Worm (Caenorhabditis elegans) whole organism, L1 larva: ENCODE measurements around the gene msa-1.

Experiments used
- C16A3.4 ChIP-seq: fragments of 150-350 bp; optimal IDR thresholded peaks from 2 replicates; lab custom pipeline; 2014; ENCODE audit warnings: missing biosample characterization, missing genetic modification characterization
- C34B4.2 ChIP-seq: sonication (generic microtip); optimal IDR thresholded peaks from 2 replicates; lab custom pipeline; 2017; ENCODE audit warnings: mild to moderate bottlenecking, missing genetic modification characterization, missing compliant biosample characterization
- F16B12.6 ChIP-seq: fragments of 150-350 bp; optimal IDR thresholded peaks from 2 replicates; lab custom pipeline; 2014; ENCODE audit warnings: missing biosample characterization, missing genetic modification characterization
- blmp-1 ChIP-seq: fragments of 150-350 bp; optimal IDR thresholded peaks from 2 replicates; lab custom pipeline; 2014; ENCODE audit warnings: missing biosample characterization, missing genetic modification characterization
- ceh-88 ChIP-seq: fragments of 200-800 bp; sonication (Bioruptor generic); IDR thresholded peaks from 2 replicates; pipeline ENCODE4 v1.3.6; 2022; ENCODE audit warnings: missing genetic modification characterization, missing compliant biosample characterization
- dpl-1 ChIP-seq, 3 experiments: fragments of 150-350 bp in 2 of 3; sonication (generic microtip) in 1 of 3; optimal IDR thresholded peaks; 2 replicates each; lab custom pipeline; 2014 to 2017; ENCODE audit warnings: missing biosample characterization in 3 of 3, missing genetic modification characterization in 3 of 3, missing genetic modification reagents in 3 of 3
- dsc-1 ChIP-seq: sonication (generic microtip); optimal IDR thresholded peaks from 2 replicates; lab custom pipeline; 2016; ENCODE audit warnings: mild to moderate bottlenecking, missing genetic modification characterization, missing compliant biosample characterization
- efl-1 ChIP-seq, 4 experiments: fragments of 150-350 bp; optimal IDR thresholded peaks in 3 of 4; peaks in 1 of 4; 1 replicate in 1 of 4; 2 replicates in 3 of 4; lab custom pipeline; 2014; ENCODE audit warnings: missing biosample characterization in 2 of 4, missing genetic modification characterization in 2 of 4, missing genetic modification reagents in 2 of 4
- ets-5 ChIP-seq: fragments of 200-800 bp; sonication (Bioruptor generic); IDR thresholded peaks from 2 replicates; pipeline ENCODE4 v1.3.6; 2022; ENCODE audit warnings: missing genetic modification characterization, missing compliant biosample characterization
- fkh-8 ChIP-seq: sonication (generic microtip); optimal IDR thresholded peaks from 2 replicates; lab custom pipeline; 2016; ENCODE audit warnings: mild to moderate bottlenecking, missing genetic modification characterization, missing compliant biosample characterization
- grh-1 ChIP-seq: fragments of 200-800 bp; sonication (Bioruptor generic); IDR thresholded peaks from 2 replicates; pipeline ENCODE4 v1.3.6; 2022; ENCODE audit warnings: missing genetic modification reagents, missing genetic modification characterization, missing compliant biosample characterization
- irx-1 ChIP-seq: sonication (generic microtip); optimal IDR thresholded peaks from 2 replicates; lab custom pipeline; 2016; ENCODE audit warnings: missing genetic modification characterization, missing compliant biosample characterization
- lin-14 ChIP-seq: fragments of 200-800 bp; sonication (Bioruptor generic); optimal IDR thresholded peaks from 2 replicates; lab custom pipeline; 2018; ENCODE audit warnings: mild to moderate bottlenecking, missing genetic modification characterization, moderate library complexity, missing compliant biosample characterization
- lin-35 ChIP-seq, 2 experiments: fragments of 150-350 bp; optimal IDR thresholded peaks; 2 replicates each; lab custom pipeline; 2014; ENCODE audit warnings: missing biosample characterization in 2 of 2, missing genetic modification characterization in 2 of 2, missing genetic modification reagents in 2 of 2
- lin-39 ChIP-seq: fragments of 150-350 bp; optimal IDR thresholded peaks from 2 replicates; lab custom pipeline; 2014; ENCODE audit warnings: missing biosample characterization, missing genetic modification reagents, missing genetic modification characterization
- lsy-2 ChIP-seq, 2 experiments: fragments of 150-350 bp; optimal IDR thresholded peaks; 2 replicates each; lab custom pipeline; 2014; ENCODE audit warnings: missing biosample characterization in 2 of 2, missing genetic modification characterization in 2 of 2
- mab-9 ChIP-seq: fragments of 200-800 bp; sonication (Bioruptor generic); IDR thresholded peaks from 2 replicates; pipeline ENCODE4 v1.3.6; 2022; ENCODE audit warnings: missing genetic modification reagents, missing genetic modification characterization, missing compliant biosample characterization
- mdl-1 ChIP-seq, 2 experiments: fragments of 150-350 bp; optimal IDR thresholded peaks; 2 replicates each; lab custom pipeline; 2014 to 2017; ENCODE audit warnings: missing biosample characterization in 2 of 2, missing genetic modification characterization in 2 of 2, inconsistent platforms in 1 of 2
- mep-1 ChIP-seq: fragments of 150-350 bp; optimal IDR thresholded peaks from 2 replicates; lab custom pipeline; 2014; ENCODE audit warnings: missing biosample characterization, missing genetic modification characterization
- nhr-19 ChIP-seq: fragments of 200-800 bp; sonication (Bioruptor generic); conservative IDR thresholded peaks from 2 replicates; pipeline ENCODE4 v1.3.6; 2022; ENCODE audit warnings: missing genetic modification characterization, missing compliant biosample characterization
- nhr-20 ChIP-seq: sonication (generic microtip); optimal IDR thresholded peaks from 2 replicates; lab custom pipeline; 2016; ENCODE audit warnings: mild to moderate bottlenecking, missing genetic modification characterization, missing compliant biosample characterization
- nhr-71 ChIP-seq: sonication (generic microtip); optimal IDR thresholded peaks from 2 replicates; lab custom pipeline; 2016; ENCODE audit warnings: mild to moderate bottlenecking, missing genetic modification characterization, moderate library complexity, missing compliant biosample characterization
- nhr-76 ChIP-seq: sonication (generic microtip); optimal IDR thresholded peaks from 2 replicates; lab custom pipeline; 2017; ENCODE audit warnings: missing biosample characterization, missing genetic modification characterization
- nhr-77 ChIP-seq: fragments of 150-350 bp; optimal IDR thresholded peaks from 2 replicates; lab custom pipeline; 2014; ENCODE audit warnings: missing biosample characterization, missing genetic modification characterization
- nhr-85 ChIP-seq: sonication (generic microtip); peaks from one replicate; lab custom pipeline; 2016; ENCODE audit warnings: missing genetic modification characterization, inconsistent platforms, missing compliant biosample characterization
- nhr-90 ChIP-seq: sonication (generic microtip); optimal IDR thresholded peaks from 2 replicates; lab custom pipeline; 2016; ENCODE audit warnings: mild to moderate bottlenecking, missing genetic modification characterization, missing compliant biosample characterization; ENCODE audit not compliant: poor library complexity
- pax-3 ChIP-seq: fragments of 200-800 bp; sonication (Bioruptor generic); optimal IDR thresholded peaks from 2 replicates; lab custom pipeline; 2018; ENCODE audit warnings: mild to moderate bottlenecking, missing genetic modification characterization, moderate library complexity, missing compliant biosample characterization
- rnt-1 ChIP-seq: sonication (generic microtip); optimal IDR thresholded peaks from 2 replicates; lab custom pipeline; 2016; ENCODE audit warnings: mild to moderate bottlenecking, missing genetic modification characterization, moderate library complexity, missing compliant biosample characterization
- skn-1 ChIP-seq: fragments of 150-350 bp; optimal IDR thresholded peaks from 2 replicates; lab custom pipeline; 2014; ENCODE audit warnings: missing biosample characterization, missing genetic modification characterization
- snu-23 ChIP-seq: sonication (generic microtip); optimal IDR thresholded peaks from 2 replicates; lab custom pipeline; 2016; ENCODE audit warnings: missing genetic modification characterization, missing compliant biosample characterization
- sox-4 ChIP-seq: sonication (generic microtip); optimal IDR thresholded peaks from 2 replicates; lab custom pipeline; 2016; ENCODE audit warnings: missing genetic modification characterization, missing compliant biosample characterization
- sptf-1 ChIP-seq: fragments of 150-350 bp; optimal IDR thresholded peaks from 2 replicates; lab custom pipeline; 2014; ENCODE audit warnings: missing biosample characterization, missing genetic modification characterization
- swsn-7 ChIP-seq: sonication (generic microtip); optimal IDR thresholded peaks from 2 replicates; lab custom pipeline; 2016; ENCODE audit warnings: missing genetic modification characterization, missing compliant biosample characterization
- unc-130 ChIP-seq: fragments of 150-350 bp; optimal IDR thresholded peaks from 2 replicates; lab custom pipeline; 2017; ENCODE audit warnings: missing biosample characterization, missing genetic modification characterization, inconsistent platforms
- unc-30 ChIP-seq: sonication (generic microtip); optimal IDR thresholded peaks from 2 replicates; lab custom pipeline; 2017; ENCODE audit warnings: missing biosample characterization, missing genetic modification characterization
- xbp-1 ChIP-seq: sonication (generic microtip); optimal IDR thresholded peaks from 2 replicates; lab custom pipeline; 2016; ENCODE audit warnings: missing genetic modification characterization, missing compliant biosample characterization
- zip-4 ChIP-seq: fragments of 200-800 bp; sonication (Bioruptor generic); optimal IDR thresholded peaks from 2 replicates; lab custom pipeline; 2018; ENCODE audit warnings: mild to moderate bottlenecking, missing genetic modification characterization, moderate library complexity, missing compliant biosample characterization

The msa-1 gene

ce11 chrIV:9078469-9078868 is 9.9 kb upstream of the msa-1 start, which contains the start of gene mans-4:
mans-4 (minus strand) TSS chrIV:9078569.
- TF ChIP-seq swsn-7 (tag; lab: Kevin White, UChicago) (no peak), F16B12.6 (tag; lab: Kevin White, UChicago) (no peak), efl-1 (optimal IDR thresholded peaks at IDR 0.05; lab: Kevin White, UChicago) (no peak), efl-1 (GFP tag; optimal IDR thresholded peaks at IDR 0.05 in 1 of 2; lab: Kevin White, UChicago) (peak; percentile 3 to 88), nhr-71 (tag; lab: Kevin White, UChicago) (no peak), mdl-1 (tag; optimal IDR thresholded peaks at IDR 0.05; lab: Kevin White, UChicago) (no peak), xbp-1 (no peak), zip-4 (GFP tag; lab: Kevin White, UChicago) (no peak), dpl-1 (GFP tag; optimal IDR thresholded peaks at IDR 0.05; lab: Kevin White, UChicago) (peak in 1 of 3 experiments; percentile 14)
- TF ChIP-seq, all 84 proteins: peak for 2

DNA sequence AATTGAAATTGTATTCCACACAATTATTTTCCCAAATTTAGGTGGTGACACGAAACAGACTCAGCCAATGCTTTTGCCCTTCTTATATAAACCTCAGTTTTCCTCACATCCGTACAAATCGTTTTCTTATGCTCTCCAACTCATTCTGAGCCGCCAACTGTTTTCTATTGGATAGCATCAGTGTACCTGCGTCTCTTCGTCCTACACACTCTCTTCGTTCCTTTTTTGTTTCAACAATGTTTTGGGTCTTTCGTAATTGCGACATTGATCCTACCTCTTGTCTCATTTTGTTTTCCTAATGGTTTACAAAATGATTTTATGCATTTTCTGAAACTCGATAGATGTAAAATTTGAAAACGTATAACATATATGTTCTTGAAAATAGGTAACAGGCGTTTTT is 9.1 kb upstream of the msa-1 start:
- TF ChIP-seq unc-130 (tag; lab: Kevin White, UChicago), result peak; percentile 19
- TF ChIP-seq fkh-8 (tag; lab: Kevin White, UChicago), result no peak
- TF ChIP-seq lin-14 (GFP tag; lab: Kevin White, UChicago), result peak; percentile 24
- TF ChIP-seq nhr-19 (GFP tag; lab: Robert Waterston, UW), result peak; percentile 18; the same call in 1 of the 2 replicates
- peak; percentile 57 for TF ChIP-seq nhr-71 (tag; lab: Kevin White, UChicago)
- no peak for TF ChIP-seq nhr-76
- peak in 1 of 2 experiments; percentile 9 for TF ChIP-seq efl-1 (optimal IDR thresholded peaks at IDR 0.05; lab: Kevin White, UChicago)
- no peak for TF ChIP-seq efl-1 (GFP tag; optimal IDR thresholded peaks at IDR 0.05 in 1 of 2; lab: Kevin White, UChicago)
- no peak for TF ChIP-seq mdl-1 (tag; optimal IDR thresholded peaks at IDR 0.05; lab: Kevin White, UChicago)
- no peak for TF ChIP-seq nhr-77
- TF ChIP-seq snu-23 (GFP tag; lab: Kevin White, UChicago), result peak; percentile 20
- peak; percentile 12 for TF ChIP-seq dsc-1 (tag; lab: Kevin White, UChicago)
- peak; percentile 78 for TF ChIP-seq rnt-1 (tag; lab: Kevin White, UChicago)

ce11 chrIV:9080201-9080600 is 8.2 kb upstream of the msa-1 start:
- TF ChIP-seq nhr-19 (GFP tag; lab: Robert Waterston, UW), result peak; percentile 25; the same call in 1 of the 2 replicates
- TF ChIP-seq rnt-1 (tag; lab: Kevin White, UChicago), result peak; percentile 72
- peak; percentile 44 for TF ChIP-seq snu-23 (GFP tag; lab: Kevin White, UChicago)
- peak; percentile 11 for TF ChIP-seq nhr-20 (tag; lab: Kevin White, UChicago)
- TF ChIP-seq lin-14 (GFP tag; lab: Kevin White, UChicago), result peak; percentile 78
- no peak for TF ChIP-seq unc-30
- TF ChIP-seq lsy-2 (tag; optimal IDR thresholded peaks at IDR 0.05; lab: Kevin White, UChicago), result peak in 1 of 2 experiments; percentile 31
- TF ChIP-seq unc-130 (tag; lab: Kevin White, UChicago), result peak; percentile 73
- TF ChIP-seq lin-35 (GFP tag; optimal IDR thresholded peaks at IDR 0.05; lab: Kevin White, UChicago), result peak in 1 of 2 experiments; percentile 3
- TF ChIP-seq pax-3 (tag; lab: Kevin White, UChicago), result no peak
- TF ChIP-seq nhr-71 (tag; lab: Kevin White, UChicago), result peak; percentile 70
- no peak for TF ChIP-seq sox-4
- TF ChIP-seq efl-1 (optimal IDR thresholded peaks at IDR 0.05; lab: Kevin White, UChicago), result peak in 1 of 2 experiments; percentile 15
- peak in 1 of 2 experiments; percentile 45 for TF ChIP-seq efl-1 (GFP tag; optimal IDR thresholded peaks at IDR 0.05 in 1 of 2; lab: Kevin White, UChicago)
- TF ChIP-seq, all 84 proteins: peak for 10

ce11 chrIV:9082055-9082454 is 6.3 kb upstream of the msa-1 start, which contains the start of gene twk-8:
twk-8 (plus strand) TSS chrIV:9082355.
- TF ChIP-seq ets-5 (GFP tag; lab: Robert Waterston, UW), result no peak
- no peak for TF ChIP-seq mab-9 (GFP tag; lab: Robert Waterston, UW)
- no peak for TF ChIP-seq mep-1
- TF ChIP-seq nhr-20 (tag; lab: Kevin White, UChicago), result no peak
- TF ChIP-seq unc-30, result no peak

DNA sequence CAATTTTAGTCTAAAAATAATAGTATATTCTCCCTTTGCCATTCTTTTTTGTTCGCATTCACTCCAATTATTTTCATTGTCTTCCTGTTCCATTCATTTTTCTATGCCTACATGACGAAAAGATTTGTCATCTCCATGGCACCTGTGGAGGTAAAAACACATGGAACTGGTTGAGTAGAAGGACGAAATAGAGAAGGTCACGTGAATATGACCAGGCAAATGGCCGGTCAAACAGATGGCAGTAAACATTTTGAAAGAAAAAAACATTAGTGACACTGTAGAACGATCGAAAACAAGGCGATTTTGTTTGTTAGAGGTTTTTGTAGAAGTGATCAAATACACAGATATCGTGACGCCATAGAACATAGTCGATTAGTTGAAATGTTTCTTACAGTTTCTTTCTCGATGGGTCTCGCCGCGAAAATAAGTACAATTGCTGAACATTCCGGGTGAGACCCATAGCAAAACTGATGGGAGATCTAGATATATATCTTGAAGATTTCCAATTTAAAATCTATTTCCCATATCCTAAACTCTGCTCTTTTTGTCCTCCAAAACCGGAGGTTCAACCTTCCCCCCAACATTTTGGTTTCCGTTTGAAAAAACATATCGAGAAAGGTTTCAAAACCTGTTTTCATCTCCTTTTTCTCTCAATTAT is 2.3 kb downstream of the msa-1 start:
- peak; percentile 96 for TF ChIP-seq nhr-85 (tag; lab: Kevin White, UChicago)
- no peak for TF ChIP-seq lin-39 (tag; lab: Kevin White, UChicago)
- peak in 1 of 2 experiments; percentile 72 for TF ChIP-seq mdl-1 (tag; optimal IDR thresholded peaks at IDR 0.05; lab: Kevin White, UChicago)
- peak; percentile 40 for TF ChIP-seq skn-1
- peak in 1 of 3 experiments; percentile 22 for TF ChIP-seq dpl-1 (GFP tag; optimal IDR thresholded peaks at IDR 0.05; lab: Kevin White, UChicago)
- peak; percentile 66 for TF ChIP-seq grh-1
- peak; percentile 43 for TF ChIP-seq nhr-71 (tag; lab: Kevin White, UChicago)
- TF ChIP-seq efl-1 (optimal IDR thresholded peaks at IDR 0.05; lab: Kevin White, UChicago), result peak in 1 of 2 experiments; percentile 10
- TF ChIP-seq efl-1 (GFP tag; optimal IDR thresholded peaks at IDR 0.05 in 1 of 2; lab: Kevin White, UChicago), result peak in 1 of 2 experiments; percentile 85
- peak; percentile 29; the same call in 1 of the 2 replicates for TF ChIP-seq nhr-19 (GFP tag; lab: Robert Waterston, UW)
- TF ChIP-seq blmp-1 (tag; lab: Kevin White, UChicago), result peak; percentile 34
- TF ChIP-seq C16A3.4 (tag; lab: Kevin White, UChicago), result peak; percentile 38
- TF ChIP-seq mab-9 (GFP tag; lab: Robert Waterston, UW), result no peak
- TF ChIP-seq xbp-1, result peak; percentile 4
- peak; percentile 67 for TF ChIP-seq nhr-20 (tag; lab: Kevin White, UChicago)
- no peak for TF ChIP-seq sptf-1 (tag; lab: Kevin White, UChicago)
- TF ChIP-seq C34B4.2 (tag; lab: Kevin White, UChicago), result no peak
- TF ChIP-seq lsy-2 (tag; optimal IDR thresholded peaks at IDR 0.05; lab: Kevin White, UChicago), result peak; percentile 7 to 26
- peak; percentile 47 for TF ChIP-seq nhr-90
- TF ChIP-seq ceh-88, result 0 out of 2 replicates have a peak, but pooled peaks have one; percentile 18
- no peak for TF ChIP-seq irx-1 (tag; lab: Kevin White, UChicago)
- TF ChIP-seq lin-35 (GFP tag; optimal IDR thresholded peaks at IDR 0.05; lab: Kevin White, UChicago), result peak in 1 of 2 experiments; percentile 50
- no peak for TF ChIP-seq unc-30
- TF ChIP-seq pax-3 (tag; lab: Kevin White, UChicago), result no peak
